Worm (Caenorhabditis elegans): ENCODE measurements around the gene ZK1248.19.

Gene ZK1248.19

ce11 chrII:5829940-5830424 is 9.2 kb downstream of the ZK1248.19 start, which contains the start of gene col-74:
Gene col-74 (plus strand): TSS chrII:5830374.
- no peak for TF ChIP-seq che-1 (tag; optimal IDR thresholded peaks at IDR 0.05)
- no peak for TF ChIP-seq nhr-232 (tag; optimal IDR thresholded peaks at IDR 0.05)
- TF ChIP-seq dmd-4 (tag; optimal IDR thresholded peaks at IDR 0.05; ENCODE audit: borderline replicate concordance) = no peak
- no peak for TF ChIP-seq tbx-7 (tag; optimal IDR thresholded peaks at IDR 0.05)
- TF ChIP-seq nhr-11 (tag; optimal IDR thresholded peaks at IDR 0.05) = no peak
- no peak for TF ChIP-seq ceh-9 (tag; optimal IDR thresholded peaks at IDR 0.05)
- TF ChIP-seq pha-4 (tag; optimal IDR thresholded peaks at IDR 0.05) = no peak
- TF ChIP-seq ama-1 (optimal IDR thresholded peaks at IDR 0.05) = no peak
- TF ChIP-seq F13H6.1 (tag; optimal IDR thresholded peaks at IDR 0.05) = no peak
- TF ChIP-seq ahr-1 (tag; optimal IDR thresholded peaks at IDR 0.05) = no peak
- no peak for TF ChIP-seq gmeb-2 (tag; optimal IDR thresholded peaks at IDR 0.05)

DNA sequence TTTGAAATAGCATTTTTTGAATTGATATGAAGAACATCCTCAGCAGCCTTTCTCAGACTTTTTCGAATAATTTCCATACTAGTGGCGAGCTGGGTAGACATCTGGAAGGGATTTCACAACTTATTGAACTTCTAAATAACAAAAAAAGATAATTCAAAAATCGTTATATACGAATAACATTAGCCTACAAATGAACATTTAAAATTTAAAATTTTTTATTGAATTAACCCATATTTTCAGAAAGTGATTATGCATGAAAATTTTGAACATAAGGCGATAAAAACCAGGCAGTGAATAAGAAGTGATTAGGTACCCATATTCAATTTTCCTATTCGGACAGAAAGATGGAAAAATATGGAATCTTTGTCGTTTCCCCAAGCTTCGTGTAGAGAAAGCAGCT is 10.7 kb downstream of the ZK1248.19 start, which contains the start of gene ZK1248.11:
Gene ZK1248.11, minus strand, starts transcription at position 101 of the 400 bp plus-strand sequence.
- TF ChIP-seq ahr-1 (tag; optimal IDR thresholded peaks at IDR 0.05) (no peak), C38D4.7 (GFP tag; optimal IDR thresholded peaks at IDR 0.05) (no peak), ztf-16 (tag; optimal IDR thresholded peaks at IDR 0.05) (no peak), ceh-19 (GFP tag; optimal IDR thresholded peaks at IDR 0.05) (no peak), mec-3 (tag; optimal IDR thresholded peaks at IDR 0.05; ENCODE audit: borderline replicate concordance) (no peak), unc-42 (tag; optimal IDR thresholded peaks at IDR 0.05) (no peak), elt-4 (tag; optimal IDR thresholded peaks at IDR 0.05) (no peak), K02D7.2 (tag; optimal IDR thresholded peaks at IDR 0.05) (no peak), ceh-48 (tag; optimal IDR thresholded peaks at IDR 0.05) (no peak), ceh-2 (tag; optimal IDR thresholded peaks at IDR 0.05) (no peak), nhr-232 (tag; optimal IDR thresholded peaks at IDR 0.05) (no peak), ceh-14 (tag; optimal IDR thresholded peaks at IDR 0.05) (no peak), ceh-31 (tag; optimal IDR thresholded peaks at IDR 0.05) (no peak), ceh-45 (GFP tag; IDR thresholded peaks at IDR 0.05) (no peak), syd-9 (tag; optimal IDR thresholded peaks at IDR 0.05) (no peak), pag-3 (tag; optimal IDR thresholded peaks at IDR 0.05; ENCODE audit: borderline replicate concordance) (no peak), pha-2 (tag; optimal IDR thresholded peaks at IDR 0.05) (no peak)

ce11 chrII:5827364-5827763 is 11.8 kb downstream of the ZK1248.19 start, which contains the start of gene tbc-2:
Gene tbc-2 (minus strand): TSS chrII:5827443.
- TF ChIP-seq eyg-1 (tag; optimal IDR thresholded peaks at IDR 0.05) (no peak), unc-55 (GFP tag; optimal IDR thresholded peaks at IDR 0.05) (no peak), syd-9 (tag; optimal IDR thresholded peaks at IDR 0.05) (no peak), ceh-6 (GFP tag; optimal IDR thresholded peaks at IDR 0.05) (no peak), ceh-2 (tag; optimal IDR thresholded peaks at IDR 0.05) (no peak), hlh-6 (tag; optimal IDR thresholded peaks at IDR 0.05) (no peak), unc-86 (tag; optimal IDR thresholded peaks at IDR 0.05) (no peak), pax-1 (tag; optimal IDR thresholded peaks at IDR 0.05) (no peak), zip-5 (tag; optimal IDR thresholded peaks at IDR 0.05) (no peak), hlh-30 (tag; optimal IDR thresholded peaks at IDR 0.05; ENCODE audit: insufficient read depth) (no peak), rnt-1 (tag; optimal IDR thresholded peaks at IDR 0.05) (no peak)

DNA sequence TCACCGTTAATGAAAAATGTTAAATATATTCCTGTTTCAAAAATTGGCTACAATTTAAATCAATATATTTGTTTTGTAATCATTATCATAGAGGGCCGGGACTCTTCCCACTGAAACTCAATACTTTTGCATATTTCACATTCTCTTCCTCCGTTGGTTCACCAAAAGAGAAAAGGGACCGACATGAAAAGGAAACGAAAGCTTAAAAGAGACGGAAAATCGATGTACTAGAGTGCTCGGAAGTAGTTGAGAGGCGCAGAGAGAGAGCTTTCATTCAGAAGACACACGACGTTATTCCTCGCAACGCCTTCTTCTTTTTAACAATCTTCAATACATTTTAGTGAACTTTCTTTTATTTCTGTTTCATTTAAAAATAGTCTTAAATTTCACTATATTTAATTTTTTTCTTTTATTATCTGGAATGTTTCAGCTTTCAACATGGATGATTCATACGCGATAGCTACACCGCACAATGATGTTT is 18.9 kb downstream of the ZK1248.19 start, which contains the start of gene ehs-1:
Gene ehs-1, plus strand, starts transcription at position 431 of the 481 bp plus-strand sequence.
- TF ChIP-seq pros-1 (tag; optimal IDR thresholded peaks at IDR 0.05) = no peak
- TF ChIP-seq ceh-48 (tag; optimal IDR thresholded peaks at IDR 0.05) = peak; percentile 84
- TF ChIP-seq madf-2 (tag; optimal IDR thresholded peaks at IDR 0.05) = no peak

Data from whole organism, late embryonic.